Fruit fly (Drosophila melanogaster): Measurements from ENCODE around the gene Mnr.
A peak's percentile ranks its signal among the peaks of the same experiment; 100 is the strongest.

Mnr gene

dm6 chrX:21306485-21307142 is 25.6 kb upstream of the Mnr start, which contains the start of gene Abca3 (continued):
- TF ChIP-seq sr (GFP tag; IDR thresholded peaks at IDR 0.05), result no peak
- TF ChIP-seq klu (GFP tag; IDR thresholded peaks at IDR 0.05), result no peak; the same call in 1 of the 2 replicates
- TF ChIP-seq CG12391 (tag; optimal IDR thresholded peaks at IDR 0.05), result peak; percentile 70
- peak; percentile 12 for TF ChIP-seq org-1 (GFP tag; optimal IDR thresholded peaks at IDR 0.05)
- TF ChIP-seq Fer2 (tag; optimal IDR thresholded peaks at IDR 0.05), result peak; percentile 74
- TF ChIP-seq Deaf1 (tag; optimal IDR thresholded peaks at IDR 0.05), result peak; percentile 37
- TF ChIP-seq ac (GFP tag; optimal IDR thresholded peaks at IDR 0.05), result no peak
- no peak for TF ChIP-seq CG2129 (GFP tag; IDR thresholded peaks at IDR 0.05; ENCODE audit: partially characterized antibody)
- TF ChIP-seq slp2 (GFP tag; optimal IDR thresholded peaks at IDR 0.05), result no peak
- TF ChIP-seq Lim3 (GFP tag; IDR thresholded peaks at IDR 0.05), result no peak
- TF ChIP-seq CG4360 (GFP tag; IDR thresholded peaks at IDR 0.05), result no peak
- no peak for TF ChIP-seq Doc2 (GFP tag; IDR thresholded peaks at IDR 0.05)
- peak; percentile 78 for TF ChIP-seq CG9932 (GFP tag; IDR thresholded peaks at IDR 0.05)
- peak; percentile 72 for TF ChIP-seq CG7556 (GFP tag; optimal IDR thresholded peaks at IDR 0.05)
- peak; percentile 26 for TF ChIP-seq CrebB (tag; optimal IDR thresholded peaks at IDR 0.05)
- TF ChIP-seq psq (GFP tag; optimal IDR thresholded peaks at IDR 0.05), result no peak
- peak; percentile 58 for TF ChIP-seq pfk (GFP tag; optimal IDR thresholded peaks at IDR 0.05)
- TF ChIP-seq Hand (GFP tag; optimal IDR thresholded peaks at IDR 0.05), result no peak
- TF ChIP-seq C15 (GFP tag; IDR thresholded peaks at IDR 0.05), result 0 out of 3 replicates have a peak, but pooled peaks have one; percentile 28
- TF ChIP-seq Antp (GFP tag; optimal IDR thresholded peaks at IDR 0.05), result peak; percentile 53
- TF ChIP-seq tna (GFP tag; IDR thresholded peaks at IDR 0.05; ENCODE audit: partially characterized antibody), result no peak
- TF ChIP-seq CG3281 (GFP tag; optimal IDR thresholded peaks at IDR 0.05), result peak; percentile 78
- no peak for TF ChIP-seq Ravus (GFP tag; IDR thresholded peaks at IDR 0.05)
- TF ChIP-seq CG4820 (GFP tag; optimal IDR thresholded peaks at IDR 0.05), result no peak
- TF ChIP-seq chn (GFP tag; optimal IDR thresholded peaks at IDR 0.05), result no peak
- TF ChIP-seq ase (GFP tag; IDR thresholded peaks at IDR 0.05), result no peak
- TF ChIP-seq zfh1 (GFP tag; IDR thresholded peaks at IDR 0.05), result peak; percentile 45; the same call in 2 of the 3 replicates
- peak; percentile 53; the same call in 1 of the 2 replicates for TF ChIP-seq NFAT (GFP tag; IDR thresholded peaks at IDR 0.05)
- peak; percentile 34 for TF ChIP-seq CG10979 (tag; optimal IDR thresholded peaks at IDR 0.05)
- TF ChIP-seq CG15011 (GFP tag; optimal IDR thresholded peaks at IDR 0.05), result peak; percentile 10
- TF ChIP-seq Chrac-16 (GFP tag; optimal IDR thresholded peaks at IDR 0.05), result no peak
- TF ChIP-seq HLHmδ (GFP tag; optimal IDR thresholded peaks at IDR 0.05), result no peak
- TF ChIP-seq dm (GFP tag; optimal IDR thresholded peaks at IDR 0.05), result no peak
- TF ChIP-seq CG6791 (GFP tag; IDR thresholded peaks at IDR 0.05; ENCODE audit: partially characterized antibody), result 0 out of 3 replicates have a peak, but pooled peaks have one; percentile 39
- no peak for TF ChIP-seq jigr1 (GFP tag; IDR thresholded peaks at IDR 0.05)
- peak; percentile 4 for TF ChIP-seq CG10654 (GFP tag; optimal IDR thresholded peaks at IDR 0.05)
- peak; percentile 48 for TF ChIP-seq pum (GFP tag; optimal IDR thresholded peaks at IDR 0.05)
- no peak for TF ChIP-seq dati (GFP tag; IDR thresholded peaks at IDR 0.05)
- no peak for TF ChIP-seq fd102C (GFP tag; optimal IDR thresholded peaks at IDR 0.05)
- peak; percentile 52 for TF ChIP-seq CG18619 (GFP tag; optimal IDR thresholded peaks at IDR 0.05)
- TF ChIP-seq Hmx (GFP tag; optimal IDR thresholded peaks at IDR 0.05), result no peak
- TF ChIP-seq PHDP (tag; optimal IDR thresholded peaks at IDR 0.05), result peak; percentile 69
- TF ChIP-seq HHEX (GFP tag; optimal IDR thresholded peaks at IDR 0.05), result peak; percentile 47
- 0 out of 2 replicates have a peak, but pooled peaks have one; percentile 23 for TF ChIP-seq CG17328 (GFP tag; IDR thresholded peaks at IDR 0.05)
- TF ChIP-seq mirr (GFP tag; optimal IDR thresholded peaks at IDR 0.05), result peak; percentile 76
- TF ChIP-seq sisA (GFP tag; IDR thresholded peaks at IDR 0.05), result peak; percentile 35; the same call in 1 of the 2 replicates
- peak; percentile 50 for TF ChIP-seq HLH54F (GFP tag; optimal IDR thresholded peaks at IDR 0.05)
- TF ChIP-seq esg (GFP tag; conservative IDR thresholded peaks at IDR 0.05), result peak; percentile 43; the same call in 1 of the 2 replicates
- peak; percentile 40 for TF ChIP-seq Camta (GFP tag; optimal IDR thresholded peaks at IDR 0.05)
- no peak for TF ChIP-seq ATbp (GFP tag; optimal IDR thresholded peaks at IDR 0.05)

Data from whole organism, embryonic.